Fruit fly (Drosophila melanogaster): ENCODE data around the gene RabGGTa.

DNA sequence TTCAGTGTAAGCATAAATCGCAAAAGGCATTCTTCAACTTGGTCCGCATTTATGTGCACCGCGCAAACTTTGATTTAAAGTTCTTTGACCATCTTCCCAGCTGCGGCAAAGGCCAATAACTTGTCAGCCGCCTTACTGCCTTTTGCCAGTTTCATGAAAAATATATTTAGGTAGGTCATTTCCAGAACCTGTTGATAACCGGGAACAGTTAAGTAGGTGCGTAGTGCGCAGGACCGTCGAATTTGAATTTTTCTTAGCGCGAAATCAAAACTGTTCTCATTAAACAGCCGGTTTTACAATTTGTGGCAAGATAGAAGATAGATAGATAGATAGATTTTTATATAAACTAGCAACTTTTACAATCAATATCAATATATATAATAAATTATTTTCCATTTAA is 44.1 kb downstream of the RabGGTa start:
- TF ChIP-seq psq (GFP tag; optimal IDR thresholded peaks at IDR 0.05) (no peak), h (GFP tag; optimal IDR thresholded peaks at IDR 0.05) (no peak), usp (GFP tag; optimal IDR thresholded peaks at IDR 0.05) (no peak)

All from whole organism, wandering third instar larva.